Worm (Caenorhabditis elegans) whole organism, L4 larva: ENCODE measurements around the gene H04M03.11.

Experiments used
- D1046.2 ChIP-seq: fragments of 200-800 bp; sonication (Bioruptor generic); IDR thresholded peaks from 2 replicates; pipeline ENCODE4 v1.3.6; 2022; ENCODE audit warnings: missing genetic modification characterization, missing compliant biosample characterization
- F10B5.3 ChIP-seq: sonication (generic microtip); optimal IDR thresholded peaks from 2 replicates; lab custom pipeline; 2016; ENCODE audit warnings: mild to moderate bottlenecking, missing genetic modification characterization, missing compliant biosample characterization
- F26F4.8 ChIP-seq: fragments of 200-800 bp; sonication (Bioruptor generic); conservative IDR thresholded peaks from 2 replicates; pipeline ENCODE4 v1.3.6; 2022; ENCODE audit warnings: missing genetic modification characterization, missing compliant biosample characterization
- F49E8.2 ChIP-seq: sonication (generic microtip); optimal IDR thresholded peaks from 2 replicates; lab custom pipeline; 2016; ENCODE audit warnings: missing compliant biosample characterization, mild to moderate bottlenecking, missing genetic modification characterization, borderline replicate concordance
- Y48G9A.11 ChIP-seq: fragments of 200-800 bp; sonication (Bioruptor generic); IDR thresholded peaks from 2 replicates; pipeline ENCODE4 v1.3.6; 2022; ENCODE audit warnings: missing genetic modification reagents, missing genetic modification characterization, missing compliant biosample characterization
- Y75B8A.6 ChIP-seq: fragments of 200-800 bp; sonication (Bioruptor generic); IDR thresholded peaks from 2 replicates; pipeline ENCODE4 v1.3.6; 2022; ENCODE audit warnings: missing genetic modification reagents, missing genetic modification characterization, missing compliant biosample characterization
- ZK337.2 ChIP-seq: fragments of 200-800 bp; sonication (Bioruptor generic); IDR thresholded peaks from 2 replicates; pipeline ENCODE4 v1.3.6; 2022; ENCODE audit warnings: missing genetic modification reagents, missing genetic modification characterization, missing compliant biosample characterization
- aha-1 ChIP-seq: fragments of 150-350 bp; peaks from one replicate; lab custom pipeline; 2014; ENCODE audit warnings: missing biosample characterization, missing genetic modification characterization
- ceh-20 ChIP-seq: fragments of 200-800 bp; sonication (Bioruptor generic); IDR thresholded peaks from 2 replicates; pipeline ENCODE4 v1.3.6; 2022; ENCODE audit warnings: missing genetic modification reagents, missing genetic modification characterization, missing compliant biosample characterization
- ceh-32 ChIP-seq: sonication (generic microtip); optimal IDR thresholded peaks from 2 replicates; lab custom pipeline; 2016; ENCODE audit warnings: mild to moderate bottlenecking, missing genetic modification characterization, missing compliant biosample characterization; ENCODE audit not compliant: poor library complexity
- ceh-62 ChIP-seq: sonication (generic microtip); optimal IDR thresholded peaks from 2 replicates; lab custom pipeline; 2017; ENCODE audit warnings: missing biosample characterization, missing genetic modification characterization
- ceh-82 ChIP-seq: sonication (generic microtip); optimal IDR thresholded peaks from 2 replicates; lab custom pipeline; 2017; ENCODE audit warnings: missing biosample characterization, missing genetic modification characterization
- ces-1 ChIP-seq: fragments of 150-350 bp; sonication (generic microtip); optimal IDR thresholded peaks from 4 replicates; lab custom pipeline; 2014; ENCODE audit warnings: missing biosample characterization, missing genetic modification reagents, missing genetic modification characterization
- ctbp-1 ChIP-seq: fragments of 200-800 bp; sonication (Bioruptor generic); IDR thresholded peaks from 2 replicates; pipeline ENCODE4 v1.3.6; 2022; ENCODE audit warnings: missing genetic modification reagents, missing genetic modification characterization, missing compliant biosample characterization
- daf-8 ChIP-seq: fragments of 200-800 bp; sonication (Bioruptor generic); IDR thresholded peaks from 2 replicates; pipeline ENCODE4 v1.3.6; 2022; ENCODE audit warnings: missing genetic modification characterization, missing compliant biosample characterization
- dmd-8 ChIP-seq: fragments of 200-800 bp; sonication (Bioruptor generic); IDR thresholded peaks from 2 replicates; pipeline ENCODE4 v1.3.6; 2022; ENCODE audit warnings: missing genetic modification characterization, missing compliant biosample characterization
- duxl-1 ChIP-seq: sonication (generic microtip); optimal IDR thresholded peaks from 2 replicates; lab custom pipeline; 2016; ENCODE audit warnings: mild to moderate bottlenecking, missing genetic modification characterization, moderate library complexity, missing compliant biosample characterization; ENCODE audit not compliant: poor library complexity
- fkh-10 ChIP-seq: fragments of 150-350 bp; optimal IDR thresholded peaks from 2 replicates; lab custom pipeline; 2014; ENCODE audit warnings: missing biosample characterization, missing genetic modification reagents, missing genetic modification characterization
- hlh-11 ChIP-seq: fragments of 200-800 bp; sonication (Bioruptor generic); optimal IDR thresholded peaks from 2 replicates; lab custom pipeline; 2018; ENCODE audit warnings: mild to moderate bottlenecking, missing genetic modification characterization, missing compliant biosample characterization
- jun-1 ChIP-seq: fragments of 150-350 bp; optimal IDR thresholded peaks from 2 replicates; lab custom pipeline; 2014; ENCODE audit warnings: missing biosample characterization, missing genetic modification reagents, missing genetic modification characterization
- lin-39 ChIP-seq: fragments of 150-350 bp; optimal IDR thresholded peaks from 2 replicates; lab custom pipeline; 2014; ENCODE audit warnings: missing biosample characterization, missing genetic modification reagents, missing genetic modification characterization
- lir-3 ChIP-seq: sonication (generic microtip); optimal IDR thresholded peaks from 2 replicates; lab custom pipeline; 2016; ENCODE audit warnings: mild to moderate bottlenecking, missing genetic modification characterization, missing compliant biosample characterization
- lsy-2 ChIP-seq, 2 experiments: fragments of 150-350 bp in 1 of 2; sonication (generic microtip) in 1 of 2; optimal IDR thresholded peaks; 2 replicates each; lab custom pipeline; 2014 to 2017; ENCODE audit warnings: missing biosample characterization in 2 of 2, missing genetic modification characterization in 2 of 2
- madf-9 ChIP-seq: fragments of 200-800 bp; sonication (Bioruptor generic); conservative IDR thresholded peaks from 2 replicates; pipeline ENCODE4 v1.3.6; 2022; ENCODE audit warnings: missing genetic modification reagents, missing genetic modification characterization, missing compliant biosample characterization
- nhr-11 ChIP-seq: fragments of 150-350 bp; optimal IDR thresholded peaks from 2 replicates; lab custom pipeline; 2014; ENCODE audit warnings: missing biosample characterization, missing genetic modification characterization
- nhr-76 ChIP-seq: fragments of 150-350 bp; optimal IDR thresholded peaks from 2 replicates; lab custom pipeline; 2014; ENCODE audit warnings: missing biosample characterization, missing genetic modification characterization
- nhr-77 ChIP-seq: fragments of 150-350 bp; optimal IDR thresholded peaks from 2 replicates; lab custom pipeline; 2014; ENCODE audit warnings: missing biosample characterization, missing genetic modification characterization
- pha-4 ChIP-seq, 2 experiments: fragments of 150-350 bp in 1 of 2; fragments of 200-800 bp in 1 of 2; sonication (Bioruptor generic) in 1 of 2; IDR thresholded peaks in 1 of 2; optimal IDR thresholded peaks in 1 of 2; 2 replicates each; pipeline versions ENCODE4 v1.3.6 to Lab custom; 2014 to 2022; ENCODE audit warnings: missing genetic modification characterization in 2 of 2, missing genetic modification reagents in 2 of 2, missing biosample characterization in 1 of 2, missing compliant biosample characterization in 1 of 2
- pqm-1 ChIP-seq: sonication (generic microtip); optimal IDR thresholded peaks from 2 replicates; lab custom pipeline; 2017; ENCODE audit warnings: missing biosample characterization, missing genetic modification characterization
- rbr-2 ChIP-seq: sonication (generic microtip); optimal IDR thresholded peaks from 2 replicates; lab custom pipeline; 2016; ENCODE audit warnings: missing genotype, missing genetic modification characterization, missing compliant biosample characterization
- sdz-12 ChIP-seq: fragments of 200-800 bp; sonication (Bioruptor generic); optimal IDR thresholded peaks from 2 replicates; lab custom pipeline; 2018; ENCODE audit warnings: mild to moderate bottlenecking, missing genetic modification characterization, missing compliant biosample characterization
- set-16 ChIP-seq: fragments of 200-800 bp; sonication (Bioruptor generic); IDR thresholded peaks from 2 replicates; pipeline ENCODE4 v1.3.6; 2022; ENCODE audit warnings: missing genetic modification reagents, missing genetic modification characterization, missing compliant biosample characterization
- snpc-1.2 ChIP-seq: fragments of 200-800 bp; sonication (Bioruptor generic); IDR thresholded peaks from 2 replicates; pipeline ENCODE4 v1.3.6; 2022; ENCODE audit warnings: missing genetic modification reagents, missing genetic modification characterization, missing compliant biosample characterization
- spr-3 ChIP-seq: fragments of 200-800 bp; sonication (Bioruptor generic); optimal IDR thresholded peaks from 2 replicates; lab custom pipeline; 2018; ENCODE audit warnings: mild to moderate bottlenecking, missing genetic modification characterization, missing compliant biosample characterization
- tag-97 ChIP-seq: fragments of 200-800 bp; sonication (Bioruptor generic); IDR thresholded peaks from 2 replicates; pipeline ENCODE4 v1.3.6; 2022; ENCODE audit warnings: missing genetic modification characterization, missing compliant biosample characterization
- zag-1 ChIP-seq: fragments of 150-350 bp; optimal IDR thresholded peaks from 2 replicates; lab custom pipeline; 2014; ENCODE audit warnings: missing biosample characterization, missing genetic modification characterization
- zip-11 ChIP-seq: fragments of 200-800 bp; sonication (Bioruptor generic); IDR thresholded peaks from 2 replicates; pipeline ENCODE4 v1.3.6; 2022; ENCODE audit warnings: missing genetic modification characterization, missing compliant biosample characterization
- zip-2 ChIP-seq: fragments of 150-350 bp; optimal IDR thresholded peaks from 2 replicates; lab custom pipeline; 2014; ENCODE audit warnings: missing biosample characterization, missing genetic modification characterization

The H04M03.11 gene

DNA sequence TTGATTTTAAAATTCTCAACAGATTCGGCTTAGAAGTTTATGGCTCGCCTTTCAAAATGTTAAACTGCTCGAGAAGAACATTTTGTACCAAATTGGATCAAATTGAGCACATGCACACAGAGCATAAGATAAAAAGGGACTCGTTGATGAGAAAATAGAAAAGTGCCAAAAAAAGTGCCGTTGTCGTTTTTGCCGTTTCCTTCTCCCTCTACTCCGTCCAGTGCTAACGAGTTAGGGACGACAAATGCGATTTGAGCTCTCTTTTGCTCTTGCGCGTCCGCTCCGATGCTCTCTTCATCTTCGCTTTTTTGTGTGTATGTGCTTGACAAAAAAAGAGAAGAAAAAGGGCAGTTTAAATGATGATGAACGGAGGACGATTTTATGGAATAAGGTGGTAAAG is 30.8 kb upstream of the H04M03.11 start:
- TF ChIP-seq aha-1 (tag; lab: Kevin White, UChicago), result peak; percentile 66
- TF ChIP-seq ces-1 (GFP tag; lab: Kevin White, UChicago), result peak; percentile 64
- peak; percentile 90 for TF ChIP-seq fkh-10
- no peak for TF ChIP-seq ceh-82

DNA sequence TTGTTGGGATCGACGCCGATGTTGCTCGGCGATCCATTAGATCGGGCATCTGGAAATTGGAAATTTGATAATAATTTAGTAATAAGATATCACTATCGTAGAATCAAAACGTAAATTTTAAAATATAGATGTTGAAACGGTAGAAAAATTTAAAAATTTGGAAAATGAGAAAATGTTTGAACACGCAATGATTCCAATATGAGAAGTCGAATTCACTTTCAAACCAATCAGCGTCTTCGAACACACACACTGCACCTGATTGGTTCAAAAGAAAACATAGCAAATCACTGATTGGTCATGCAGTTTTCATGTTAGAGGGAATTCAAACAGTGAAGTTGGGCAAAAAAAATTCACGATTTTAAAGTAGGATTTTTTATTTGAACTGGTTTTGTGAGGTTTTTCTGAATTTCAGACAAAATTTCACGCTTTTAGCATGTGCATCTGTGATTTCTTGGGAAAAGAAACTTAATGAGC is 18.9 kb upstream of the H04M03.11 start, which contains the start of gene H04M03.12:
Gene H04M03.12 (minus strand): TSS at position 51 of the 474 bp plus-strand sequence.
- no peak for TF ChIP-seq jun-1
- TF ChIP-seq spr-3 (GFP tag; lab: Kevin White, UChicago), result no peak
- no peak for TF ChIP-seq zip-2
- TF ChIP-seq F49E8.2 (tag; lab: Kevin White, UChicago), result no peak

DNA sequence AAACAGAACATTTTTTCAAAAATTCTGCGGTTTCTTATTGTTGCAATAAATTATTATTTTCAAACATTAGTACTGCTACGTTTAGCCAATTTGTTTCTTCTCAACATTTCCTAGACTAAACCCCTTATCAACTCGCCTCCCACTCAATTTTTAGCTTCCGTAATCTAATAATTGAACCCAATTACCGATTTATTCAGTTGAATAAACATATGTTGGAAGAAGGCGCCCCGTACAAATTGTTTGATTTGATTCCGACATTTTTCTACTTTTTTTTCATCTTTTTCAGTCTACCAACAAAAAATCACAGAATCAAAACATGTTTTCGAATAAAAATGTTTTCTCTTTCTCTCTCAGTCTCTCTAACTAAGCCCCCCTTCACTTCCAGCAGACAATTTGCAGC is 18.3 kb upstream of the H04M03.11 start:
- TF ChIP-seq lir-3 (no peak), ces-1 (GFP tag; lab: Kevin White, UChicago) (peak; percentile 75)

DNA sequence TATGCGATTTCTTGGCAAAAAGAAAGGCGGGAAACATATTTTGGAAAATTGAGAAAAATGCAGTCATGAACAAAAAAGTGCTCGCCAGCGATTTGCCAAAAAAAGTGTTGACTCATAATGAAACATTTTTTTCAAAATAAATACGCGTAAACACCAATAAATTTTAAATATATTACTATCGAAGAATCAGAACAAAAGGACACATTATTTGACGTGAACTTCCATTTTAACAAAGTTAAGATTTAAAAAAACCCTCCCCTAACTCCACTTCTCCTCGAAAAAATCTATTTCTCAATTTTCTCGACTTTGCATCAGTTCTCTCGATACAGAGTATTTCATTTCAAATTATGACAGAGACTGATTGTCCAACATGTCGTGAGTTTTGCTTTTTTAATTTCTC is 11.9 kb upstream of the H04M03.11 start, which contains the start of gene pck-3:
Gene pck-3 (plus strand): TSS at position 301 of the 400 bp plus-strand sequence.
- TF ChIP-seq tag-97 (GFP tag; lab: Robert Waterston, UW) (no peak), set-16 (GFP tag; lab: Robert Waterston, UW) (no peak), Y75B8A.6 (GFP tag; lab: Robert Waterston, UW) (no peak), ctbp-1 (GFP tag; lab: Robert Waterston, UW) (no peak), F26F4.8 (GFP tag; lab: Robert Waterston, UW) (no peak), sdz-12 (no peak)

DNA sequence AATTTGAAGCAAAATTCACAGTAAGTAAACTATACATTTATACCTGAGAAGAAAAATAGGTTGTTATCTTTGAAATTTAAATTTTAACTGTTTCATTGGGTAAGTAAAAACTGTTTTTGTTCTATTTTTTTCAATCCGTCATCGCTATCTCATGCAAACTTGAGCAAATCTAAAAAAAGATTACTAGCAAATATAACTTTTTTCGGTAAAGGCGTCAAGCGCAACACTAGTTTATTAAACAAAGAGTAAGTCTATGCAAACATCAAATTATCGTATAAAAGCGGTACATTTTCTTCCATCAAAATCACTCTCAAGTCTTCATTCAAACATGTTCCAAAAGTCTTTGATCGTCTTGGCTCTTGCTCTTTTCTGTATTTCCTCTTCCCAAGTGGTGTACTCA is 10.8 kb upstream of the H04M03.11 start, which contains the start of gene nspb-6:
Gene nspb-6 (plus strand): TSS at position 301 of the 400 bp plus-strand sequence.
- TF ChIP-seq D1046.2 (GFP tag; lab: Robert Waterston, UW) (no peak), zip-11 (no peak), pqm-1 (tag; lab: Kevin White, UChicago) (no peak), nhr-11 (tag; lab: Kevin White, UChicago) (no peak), zag-1 (tag; lab: Kevin White, UChicago) (no peak), zip-2 (no peak), snpc-1.2 (GFP tag; lab: Robert Waterston, UW) (no peak), ceh-20 (GFP tag; lab: Robert Waterston, UW) (no peak)

DNA sequence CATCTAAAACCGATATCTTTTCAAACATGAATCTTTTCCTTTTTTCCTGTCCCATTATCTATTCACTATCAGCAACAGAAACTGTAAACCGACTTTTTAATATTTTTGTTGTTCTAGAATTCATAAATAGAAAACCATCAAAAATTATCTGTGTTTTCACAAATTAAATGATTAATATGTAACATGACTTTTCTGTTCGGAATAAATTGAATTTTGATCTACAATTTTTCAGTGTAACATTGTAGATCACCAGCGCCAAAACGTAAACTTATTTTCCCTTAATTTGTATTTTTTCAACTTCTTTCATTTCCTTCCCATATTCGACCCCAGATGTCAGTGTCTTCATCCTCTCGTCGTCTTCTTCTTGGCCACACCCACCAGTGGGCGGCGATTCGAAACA is 6.9 kb upstream of the H04M03.11 start, which contains the start of gene H04M03.3:
Gene H04M03.3 (plus strand): TSS at position 301 of the 400 bp plus-strand sequence.
- TF ChIP-seq nhr-77 (tag; lab: Kevin White, UChicago), result no peak
- TF ChIP-seq nhr-76 (tag; lab: Kevin White, UChicago), result no peak
- no peak for TF ChIP-seq Y48G9A.11 (GFP tag; lab: Robert Waterston, UW)
- TF ChIP-seq ceh-32, result no peak
- TF ChIP-seq pha-4 (GFP tag; IDR thresholded peaks at IDR 0.05; lab: Robert Waterston, UW), result no peak
- TF ChIP-seq pha-4 (tag; optimal IDR thresholded peaks at IDR 0.05; lab: Kevin White, UChicago), result no peak
- TF ChIP-seq duxl-1, result no peak
- TF ChIP-seq F10B5.3 (tag; lab: Kevin White, UChicago), result no peak
- TF ChIP-seq madf-9 (GFP tag; lab: Robert Waterston, UW), result no peak
- no peak for TF ChIP-seq ceh-62 (tag; lab: Kevin White, UChicago)
- no peak for TF ChIP-seq lin-39
- TF ChIP-seq rbr-2, result no peak
- no peak for TF ChIP-seq hlh-11
- TF ChIP-seq daf-8 (GFP tag; lab: Robert Waterston, UW), result no peak
- no peak for TF ChIP-seq lsy-2 (tag; optimal IDR thresholded peaks at IDR 0.05; lab: Kevin White, UChicago)
- no peak for TF ChIP-seq ces-1 (GFP tag; lab: Kevin White, UChicago)
- no peak for TF ChIP-seq ctbp-1 (GFP tag; lab: Robert Waterston, UW)
- TF ChIP-seq dmd-8 (GFP tag; lab: Robert Waterston, UW), result no peak
- no peak for TF ChIP-seq zip-11
- TF ChIP-seq ZK337.2 (GFP tag; lab: Robert Waterston, UW), result no peak
